Worm (Caenorhabditis elegans): Measurements from ENCODE around the gene zip-2.

- TF ChIP-seq ctbp-1 (GFP tag; IDR thresholded peaks at IDR 0.05) (no peak), lin-13 (GFP tag; optimal IDR thresholded peaks at IDR 0.05) (no peak), aly-2 (tag; optimal IDR thresholded peaks at IDR 0.05) (no peak), ceh-44 (GFP tag; IDR thresholded peaks at IDR 0.05) (no peak), unc-62 (GFP tag; optimal IDR thresholded peaks at IDR 0.05 in 1 of 2) (no peak), unc-62 (tag; optimal IDR thresholded peaks at IDR 0.05) (no peak), sdz-12 (GFP tag; optimal IDR thresholded peaks at IDR 0.05) (no peak), mdl-1 (tag; optimal IDR thresholded peaks at IDR 0.05) (no peak), pqm-1 (tag; optimal IDR thresholded peaks at IDR 0.05) (no peak), dve-1 (tag; optimal IDR thresholded peaks at IDR 0.05; ENCODE audit: insufficient read depth) (no peak)
These were observed 37.8 kb downstream of the zip-2 start for ce11 chrIII:870555-870954.

Data from whole organism, L4 larva.